Fruit fly (Drosophila melanogaster): Measurements from ENCODE around the gene CG31457.

DNA sequence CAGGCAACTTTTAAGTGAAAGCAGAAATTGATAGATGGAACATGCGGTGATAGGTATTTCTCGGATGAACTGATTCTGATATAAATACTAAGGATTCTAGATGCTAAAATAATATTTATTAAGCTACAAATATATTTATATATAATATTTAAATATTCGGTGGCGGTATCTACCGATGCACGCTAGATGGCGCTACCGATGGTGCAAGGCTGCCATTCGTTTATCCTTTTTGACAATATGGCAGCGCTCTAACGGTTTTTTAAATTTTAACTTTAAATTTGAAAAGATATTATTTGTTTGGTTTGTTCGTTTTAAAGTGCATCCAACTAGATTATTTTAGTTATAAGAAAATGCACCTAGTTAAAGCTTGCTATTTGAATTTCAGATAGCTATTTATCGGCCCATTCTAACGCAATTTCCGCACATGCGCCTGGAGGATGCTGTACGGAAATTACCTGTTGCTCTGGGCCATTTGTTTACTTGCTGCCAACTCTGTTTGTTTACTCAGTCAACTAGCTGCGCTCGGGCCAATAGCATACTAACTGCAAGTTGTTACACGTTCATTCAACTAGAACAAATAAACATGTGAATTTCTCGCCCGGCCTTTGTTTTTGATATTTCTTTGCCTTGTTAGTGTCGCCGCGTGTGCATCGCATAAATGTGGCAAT is 31.6 kb upstream of the CG31457 start, which contains the start of gene VhaAC39-2:
- no peak for TF ChIP-seq topi (GFP tag; optimal IDR thresholded peaks at IDR 0.05)
- no peak for TF ChIP-seq Hr39 (GFP tag; optimal IDR thresholded peaks at IDR 0.05)
- TF ChIP-seq Hr38 (GFP tag; optimal IDR thresholded peaks at IDR 0.05) = no peak
- no peak for TF ChIP-seq Sox102F (GFP tag; optimal IDR thresholded peaks at IDR 0.05)
- no peak for TF ChIP-seq CG9139 (GFP tag; optimal IDR thresholded peaks at IDR 0.05)
- TF ChIP-seq svp (GFP tag) = no peak
- TF ChIP-seq CG7368 (GFP tag; optimal IDR thresholded peaks at IDR 0.05) = no peak
- TF ChIP-seq esn (GFP tag; optimal IDR thresholded peaks at IDR 0.05) = peak; percentile 1
- TF ChIP-seq fd85E (GFP tag; optimal IDR thresholded peaks at IDR 0.05) = no peak
- no peak for TF ChIP-seq CG6163 (GFP tag; IDR thresholded peaks at IDR 0.05)

Data from whole organism, prepupa.